Fruit fly (Drosophila melanogaster): Measurements from ENCODE around the gene CG14995.

The CG14995 gene

dm6 chr3L:4092705-4093257 is 10.3 kb downstream of the CG14995 start, which contains the start of gene CG14990:
Gene CG14990 (plus strand): TSS chr3L:4093207.
- TF ChIP-seq D1 (tag; optimal IDR thresholded peaks at IDR 0.05) (peak; percentile 97), CG15710 (tag; optimal IDR thresholded peaks at IDR 0.05) (no peak)

- TF ChIP-seq CG14655 (GFP tag; optimal IDR thresholded peaks at IDR 0.05) (no peak), D1 (tag; optimal IDR thresholded peaks at IDR 0.05) (no peak), CG4496 (GFP tag; IDR thresholded peaks at IDR 0.05) (no peak), Snoo (tag; optimal IDR thresholded peaks at IDR 0.05) (no peak), CG8159 (tag; optimal IDR thresholded peaks at IDR 0.05) (no peak), CG8301 (tag; optimal IDR thresholded peaks at IDR 0.05) (no peak), CG32121 (GFP tag; IDR thresholded peaks at IDR 0.05) (no peak), CG17806 (tag; optimal IDR thresholded peaks at IDR 0.05) (no peak), Ets98B (GFP tag; IDR thresholded peaks at IDR 0.05) (no peak), Pif1B (GFP tag; optimal IDR thresholded peaks at IDR 0.05) (no peak), CG10348 (GFP tag; IDR thresholded peaks at IDR 0.05) (no peak), CG15710 (tag; optimal IDR thresholded peaks at IDR 0.05) (no peak), CG34367 (tag; optimal IDR thresholded peaks at IDR 0.05) (no peak), CG9948 (tag; optimal IDR thresholded peaks at IDR 0.05) (no peak), CG12605 (GFP tag; IDR thresholded peaks at IDR 0.05) (no peak), gl (tag; optimal IDR thresholded peaks at IDR 0.05) (no peak), rn (GFP tag; IDR thresholded peaks at IDR 0.05) (no peak), fd96Ca (GFP tag; IDR thresholded peaks at IDR 0.05) (no peak), Pif1A (GFP tag; optimal IDR thresholded peaks at IDR 0.05) (no peak)
Measured at dm6 chr3L:4088694-4089190, 14.3 kb downstream of the CG14995 start, which contains the start of gene Gad1. Gene Gad1 (minus strand): TSS chr3L:4088744.

dm6 chr3L:4087281-4087680 is 15.8 kb downstream of the CG14995 start, which contains the start of gene CG14989:
Gene CG14989 (plus strand): TSS chr3L:4087581.
- TF ChIP-seq CG14655 (GFP tag; optimal IDR thresholded peaks at IDR 0.05) (no peak), gl (tag; optimal IDR thresholded peaks at IDR 0.05) (no peak), CG13204 (GFP tag; optimal IDR thresholded peaks at IDR 0.05) (no peak), EcR (GFP tag; optimal IDR thresholded peaks at IDR 0.05) (no peak)

- TF ChIP-seq fd96Ca (GFP tag; IDR thresholded peaks at IDR 0.05) = no peak
- no peak for TF ChIP-seq D1 (tag; optimal IDR thresholded peaks at IDR 0.05)
- no peak for TF ChIP-seq CG32121 (GFP tag; IDR thresholded peaks at IDR 0.05)
- TF ChIP-seq Snoo (tag; optimal IDR thresholded peaks at IDR 0.05) = no peak
- no peak for TF ChIP-seq CG12605 (GFP tag; IDR thresholded peaks at IDR 0.05)
- TF ChIP-seq rn (GFP tag; IDR thresholded peaks at IDR 0.05) = no peak
- TF ChIP-seq Pif1B (GFP tag; optimal IDR thresholded peaks at IDR 0.05) = no peak
- TF ChIP-seq CG13204 (GFP tag; optimal IDR thresholded peaks at IDR 0.05) = no peak
- no peak for TF ChIP-seq Pif1A (GFP tag; optimal IDR thresholded peaks at IDR 0.05)
- TF ChIP-seq CG10348 (GFP tag; IDR thresholded peaks at IDR 0.05) = no peak
- no peak for TF ChIP-seq CG9948 (tag; optimal IDR thresholded peaks at IDR 0.05)
- TF ChIP-seq CG14655 (GFP tag; optimal IDR thresholded peaks at IDR 0.05) = no peak
- no peak for TF ChIP-seq CG8301 (tag; optimal IDR thresholded peaks at IDR 0.05)
- no peak for TF ChIP-seq CG17806 (tag; optimal IDR thresholded peaks at IDR 0.05)
- no peak for TF ChIP-seq gl (tag; optimal IDR thresholded peaks at IDR 0.05)
- TF ChIP-seq CG8159 (tag; optimal IDR thresholded peaks at IDR 0.05) = no peak
- TF ChIP-seq CG34367 (tag; optimal IDR thresholded peaks at IDR 0.05) = no peak
- TF ChIP-seq Ets98B (GFP tag; IDR thresholded peaks at IDR 0.05) = no peak
- no peak for TF ChIP-seq EcR (GFP tag; optimal IDR thresholded peaks at IDR 0.05)
Measured at dm6 chr3L:4085867-4086266, 17.2 kb downstream of the CG14995 start.

dm6 chr3L:4083442-4083841 is 19.6 kb downstream of the CG14995 start:
- TF ChIP-seq gl (tag; optimal IDR thresholded peaks at IDR 0.05) = no peak
- no peak for TF ChIP-seq D1 (tag; optimal IDR thresholded peaks at IDR 0.05)
- TF ChIP-seq CG15710 (tag; optimal IDR thresholded peaks at IDR 0.05) = no peak
- TF ChIP-seq CG17806 (tag; optimal IDR thresholded peaks at IDR 0.05) = no peak
- no peak for TF ChIP-seq CG8159 (tag; optimal IDR thresholded peaks at IDR 0.05)
- TF ChIP-seq CG34367 (tag; optimal IDR thresholded peaks at IDR 0.05) = no peak
- TF ChIP-seq Ets98B (GFP tag; IDR thresholded peaks at IDR 0.05) = no peak
- TF ChIP-seq CG12605 (GFP tag; IDR thresholded peaks at IDR 0.05) = no peak
- TF ChIP-seq CG13204 (GFP tag; optimal IDR thresholded peaks at IDR 0.05) = no peak
- no peak for TF ChIP-seq CG32121 (GFP tag; IDR thresholded peaks at IDR 0.05)
- TF ChIP-seq CG10348 (GFP tag; IDR thresholded peaks at IDR 0.05) = no peak
- no peak for TF ChIP-seq rn (GFP tag; IDR thresholded peaks at IDR 0.05)
- TF ChIP-seq CG14655 (GFP tag; optimal IDR thresholded peaks at IDR 0.05) = no peak
- no peak for TF ChIP-seq CG4496 (GFP tag; IDR thresholded peaks at IDR 0.05)
- TF ChIP-seq Pif1A (GFP tag; optimal IDR thresholded peaks at IDR 0.05) = no peak
- TF ChIP-seq fd96Ca (GFP tag; IDR thresholded peaks at IDR 0.05) = no peak
- TF ChIP-seq CG9948 (tag; optimal IDR thresholded peaks at IDR 0.05) = no peak
- no peak for TF ChIP-seq Snoo (tag; optimal IDR thresholded peaks at IDR 0.05)
- no peak for TF ChIP-seq Pif1B (GFP tag; optimal IDR thresholded peaks at IDR 0.05)
- TF ChIP-seq EcR (GFP tag; optimal IDR thresholded peaks at IDR 0.05) = no peak

- no peak for TF ChIP-seq CG8301 (tag; optimal IDR thresholded peaks at IDR 0.05)
- no peak for TF ChIP-seq CG13204 (GFP tag; optimal IDR thresholded peaks at IDR 0.05)
Measured at dm6 chr3L:4081243-4081642, 21.8 kb downstream of the CG14995 start.
